Worm (Caenorhabditis elegans) whole organism, L1 larva: ENCODE results near the gene plp-2.

Experiments used
- C34B4.2 ChIP-seq: sonication (generic microtip); optimal IDR thresholded peaks from 2 replicates; lab custom pipeline; 2017; ENCODE audit warnings: mild to moderate bottlenecking, missing genetic modification characterization, missing compliant biosample characterization
- Y116A8C.19 ChIP-seq: sonication (generic microtip); optimal IDR thresholded peaks from 2 replicates; lab custom pipeline; 2016; ENCODE audit warnings: missing compliant biosample characterization, missing genetic modification characterization, borderline replicate concordance
- alr-1 ChIP-seq: fragments of 200-800 bp; sonication (Bioruptor generic); optimal IDR thresholded peaks from 2 replicates; lab custom pipeline; 2018; ENCODE audit warnings: borderline replicate concordance, mild to moderate bottlenecking, missing genetic modification characterization, missing compliant biosample characterization
- ama-1 ChIP-seq: fragments of 150-350 bp; optimal IDR thresholded peaks from 2 replicates; lab custom pipeline; 2014
- blmp-1 ChIP-seq: fragments of 150-350 bp; optimal IDR thresholded peaks from 2 replicates; lab custom pipeline; 2014; ENCODE audit warnings: missing biosample characterization, missing genetic modification characterization
- ceh-8 ChIP-seq: fragments of 200-800 bp; sonication (Bioruptor generic); optimal IDR thresholded peaks from 2 replicates; lab custom pipeline; 2018; ENCODE audit warnings: mild to moderate bottlenecking, missing genetic modification characterization, moderate library complexity, missing compliant biosample characterization
- ceh-82 ChIP-seq, 3 experiments: fragments of 150-350 bp in 1 of 3; sonication (generic microtip) in 2 of 3; optimal IDR thresholded peaks; 2 replicates each; lab custom pipeline; 2014 to 2017; ENCODE audit warnings: missing biosample characterization in 3 of 3, missing genetic modification characterization in 3 of 3
- ces-1 ChIP-seq: fragments of 150-350 bp; optimal IDR thresholded peaks from 2 replicates; lab custom pipeline; 2014; ENCODE audit warnings: missing biosample characterization, missing genetic modification reagents, missing genetic modification characterization
- dpl-1 ChIP-seq, 3 experiments: fragments of 150-350 bp in 2 of 3; sonication (generic microtip) in 1 of 3; optimal IDR thresholded peaks; 2 replicates each; lab custom pipeline; 2014 to 2017; ENCODE audit warnings: missing biosample characterization in 3 of 3, missing genetic modification characterization in 3 of 3, missing genetic modification reagents in 3 of 3
- efl-3 ChIP-seq: fragments of 200-800 bp; sonication (Bioruptor generic); optimal IDR thresholded peaks from 2 replicates; lab custom pipeline; 2018; ENCODE audit warnings: mild to moderate bottlenecking, missing genetic modification characterization, missing compliant biosample characterization
- egl-13 ChIP-seq: sonication (generic microtip); optimal IDR thresholded peaks from 2 replicates; lab custom pipeline; 2016; ENCODE audit warnings: missing genotype, missing genetic modification reagents, missing genetic modification characterization, missing compliant biosample characterization
- egl-27 ChIP-seq, 2 experiments: fragments of 150-350 bp in 1 of 2; sonication (generic microtip); optimal IDR thresholded peaks; 3 replicates each; lab custom pipeline; 2017 to 2018; ENCODE audit warnings: missing biosample characterization in 2 of 2, missing genetic modification characterization in 2 of 2, missing genetic modification reagents in 2 of 2
- fkh-4 ChIP-seq: sonication (generic microtip); optimal IDR thresholded peaks from 2 replicates; lab custom pipeline; 2016; ENCODE audit warnings: missing compliant biosample characterization, missing genetic modification characterization, borderline replicate concordance
- fkh-8 ChIP-seq: sonication (generic microtip); optimal IDR thresholded peaks from 2 replicates; lab custom pipeline; 2016; ENCODE audit warnings: mild to moderate bottlenecking, missing genetic modification characterization, missing compliant biosample characterization
- fos-1 ChIP-seq: fragments of 150-350 bp; optimal IDR thresholded peaks from 2 replicates; lab custom pipeline; 2014; ENCODE audit warnings: missing biosample characterization, missing genetic modification characterization
- hlh-17 ChIP-seq: fragments of 200-800 bp; sonication (Bioruptor generic); optimal IDR thresholded peaks from 2 replicates; lab custom pipeline; 2018; ENCODE audit warnings: missing genetic modification characterization, mild to moderate bottlenecking, missing compliant biosample characterization, moderate library complexity, borderline replicate concordance
- hlh-4 ChIP-seq: sonication (generic microtip); optimal IDR thresholded peaks from 2 replicates; lab custom pipeline; 2016; ENCODE audit warnings: mild to moderate bottlenecking, missing genetic modification characterization, missing compliant biosample characterization
- irx-1 ChIP-seq: sonication (generic microtip); optimal IDR thresholded peaks from 2 replicates; lab custom pipeline; 2016; ENCODE audit warnings: missing genetic modification characterization, missing compliant biosample characterization
- lin-35 ChIP-seq, 2 experiments: fragments of 150-350 bp; optimal IDR thresholded peaks; 2 replicates each; lab custom pipeline; 2014; ENCODE audit warnings: missing biosample characterization in 2 of 2, missing genetic modification characterization in 2 of 2, missing genetic modification reagents in 2 of 2
- lir-3 ChIP-seq: sonication (generic microtip); optimal IDR thresholded peaks from 2 replicates; lab custom pipeline; 2016; ENCODE audit warnings: mild to moderate bottlenecking, missing genetic modification characterization, moderate library complexity, missing compliant biosample characterization; ENCODE audit not compliant: poor library complexity
- lsy-2 ChIP-seq, 2 experiments: fragments of 150-350 bp; optimal IDR thresholded peaks; 2 replicates each; lab custom pipeline; 2014; ENCODE audit warnings: missing biosample characterization in 2 of 2, missing genetic modification characterization in 2 of 2
- mab-9 ChIP-seq: fragments of 200-800 bp; sonication (Bioruptor generic); IDR thresholded peaks from 2 replicates; pipeline ENCODE4 v1.3.6; 2022; ENCODE audit warnings: missing genetic modification reagents, missing genetic modification characterization, missing compliant biosample characterization
- nhr-19 ChIP-seq: fragments of 200-800 bp; sonication (Bioruptor generic); conservative IDR thresholded peaks from 2 replicates; pipeline ENCODE4 v1.3.6; 2022; ENCODE audit warnings: missing genetic modification characterization, missing compliant biosample characterization
- nhr-20 ChIP-seq: sonication (generic microtip); optimal IDR thresholded peaks from 2 replicates; lab custom pipeline; 2016; ENCODE audit warnings: mild to moderate bottlenecking, missing genetic modification characterization, missing compliant biosample characterization
- nhr-47 ChIP-seq: sonication (generic microtip); optimal IDR thresholded peaks from 2 replicates; lab custom pipeline; 2016; ENCODE audit warnings: mild to moderate bottlenecking, missing genetic modification characterization, moderate library complexity, missing compliant biosample characterization
- nhr-71 ChIP-seq: sonication (generic microtip); optimal IDR thresholded peaks from 2 replicates; lab custom pipeline; 2016; ENCODE audit warnings: mild to moderate bottlenecking, missing genetic modification characterization, moderate library complexity, missing compliant biosample characterization
- nhr-76 ChIP-seq: sonication (generic microtip); optimal IDR thresholded peaks from 2 replicates; lab custom pipeline; 2017; ENCODE audit warnings: missing biosample characterization, missing genetic modification characterization
- nhr-77 ChIP-seq: fragments of 150-350 bp; optimal IDR thresholded peaks from 2 replicates; lab custom pipeline; 2014; ENCODE audit warnings: missing biosample characterization, missing genetic modification characterization
- nhr-85 ChIP-seq: sonication (generic microtip); peaks from one replicate; lab custom pipeline; 2016; ENCODE audit warnings: missing genetic modification characterization, inconsistent platforms, missing compliant biosample characterization
- nhr-90 ChIP-seq: sonication (generic microtip); optimal IDR thresholded peaks from 2 replicates; lab custom pipeline; 2016; ENCODE audit warnings: mild to moderate bottlenecking, missing genetic modification characterization, missing compliant biosample characterization; ENCODE audit not compliant: poor library complexity
- pag-3 ChIP-seq: sonication (generic microtip); optimal IDR thresholded peaks from 2 replicates; lab custom pipeline; 2017; ENCODE audit warnings: missing genetic modification characterization, mild to moderate bottlenecking, missing compliant biosample characterization, antibody characterized with exemption, borderline replicate concordance; ENCODE audit not compliant: insufficient read depth
- rnt-1 ChIP-seq: sonication (generic microtip); optimal IDR thresholded peaks from 2 replicates; lab custom pipeline; 2016; ENCODE audit warnings: mild to moderate bottlenecking, missing genetic modification characterization, moderate library complexity, missing compliant biosample characterization
- skn-1 ChIP-seq: fragments of 150-350 bp; optimal IDR thresholded peaks from 2 replicates; lab custom pipeline; 2014; ENCODE audit warnings: missing biosample characterization, missing genetic modification characterization
- snpc-4 ChIP-seq: fragments of 150-350 bp; optimal IDR thresholded peaks from 2 replicates; lab custom pipeline; 2014; ENCODE audit warnings: missing biosample characterization, missing genetic modification characterization
- snu-23 ChIP-seq: sonication (generic microtip); optimal IDR thresholded peaks from 2 replicates; lab custom pipeline; 2016; ENCODE audit warnings: missing genetic modification characterization, missing compliant biosample characterization
- sptf-1 ChIP-seq: fragments of 150-350 bp; optimal IDR thresholded peaks from 2 replicates; lab custom pipeline; 2014; ENCODE audit warnings: missing biosample characterization, missing genetic modification characterization
- sup-37 ChIP-seq: fragments of 200-800 bp; sonication (Bioruptor generic); optimal IDR thresholded peaks from 2 replicates; lab custom pipeline; 2018; ENCODE audit warnings: mild to moderate bottlenecking, missing genetic modification characterization, missing compliant biosample characterization
- tlp-1 ChIP-seq: fragments of 150-350 bp; optimal IDR thresholded peaks from 2 replicates; lab custom pipeline; 2014; ENCODE audit warnings: missing biosample characterization, missing genetic modification characterization
- unc-86 ChIP-seq: sonication (generic microtip); optimal IDR thresholded peaks from 2 replicates; lab custom pipeline; 2016; ENCODE audit warnings: missing genetic modification characterization, missing compliant biosample characterization
- xbp-1 ChIP-seq: sonication (generic microtip); optimal IDR thresholded peaks from 2 replicates; lab custom pipeline; 2016; ENCODE audit warnings: missing genetic modification characterization, missing compliant biosample characterization
- zip-4 ChIP-seq: fragments of 200-800 bp; sonication (Bioruptor generic); optimal IDR thresholded peaks from 2 replicates; lab custom pipeline; 2018; ENCODE audit warnings: mild to moderate bottlenecking, missing genetic modification characterization, moderate library complexity, missing compliant biosample characterization

Gene plp-2

DNA sequence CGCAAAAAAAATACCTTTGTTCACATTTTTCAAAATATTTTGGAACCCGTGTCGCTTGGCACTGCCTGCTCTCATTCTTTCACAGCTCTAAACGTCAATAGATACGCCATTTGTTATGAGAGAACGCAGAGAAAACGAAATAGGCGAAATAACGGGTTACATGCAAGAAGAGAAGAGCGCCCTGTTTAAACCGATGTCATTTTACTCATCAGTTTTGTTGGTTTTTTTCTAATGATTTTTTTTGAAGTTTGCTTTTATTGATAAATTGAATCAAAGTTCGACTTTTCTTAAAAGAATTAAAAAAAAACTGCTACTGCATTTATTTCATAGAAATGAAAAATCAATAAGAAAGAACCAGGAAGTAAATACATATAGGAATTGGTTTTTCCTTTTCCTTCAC, 3.8 kb downstream of the plp-2 start (continued):
- TF ChIP-seq ceh-8 (GFP tag; lab: Kevin White, UChicago) (no peak), xbp-1 (tag; lab: Kevin White, UChicago) (no peak), blmp-1 (tag; lab: Kevin White, UChicago) (peak; percentile 11), nhr-85 (peak; percentile 26), snpc-4 (no peak), egl-13 (no peak), nhr-77 (tag; lab: Kevin White, UChicago) (no peak), snu-23 (peak; percentile 43), sup-37 (GFP tag; lab: Kevin White, UChicago) (no peak), nhr-20 (tag; lab: Kevin White, UChicago) (peak; percentile 26), alr-1 (tag; lab: Kevin White, UChicago) (no peak), dpl-1 (GFP tag; optimal IDR thresholded peaks at IDR 0.05; lab: Kevin White, UChicago) (no peak), hlh-17 (GFP tag; lab: Kevin White, UChicago) (no peak), lsy-2 (tag; optimal IDR thresholded peaks at IDR 0.05; lab: Kevin White, UChicago) (peak in 1 of 2 experiments; percentile 10), lir-3 (tag; lab: Kevin White, UChicago) (no peak), irx-1 (tag; lab: Kevin White, UChicago) (no peak), Y116A8C.19 (no peak), pag-3 (tag; lab: Kevin White, UChicago) (no peak), skn-1 (tag; lab: Kevin White, UChicago) (no peak), hlh-4 (no peak), egl-27 (tag; optimal IDR thresholded peaks at IDR 0.05; lab: Kevin White, UChicago) (no peak), nhr-19 (GFP tag; lab: Robert Waterston, UW) (no peak), rnt-1 (tag; lab: Kevin White, UChicago) (peak; percentile 21), fkh-4 (tag; lab: Kevin White, UChicago) (no peak), nhr-71 (peak; percentile 38), efl-3 (GFP tag; lab: Kevin White, UChicago) (no peak), mab-9 (GFP tag; lab: Robert Waterston, UW) (no peak), sptf-1 (no peak), lin-35 (GFP tag; optimal IDR thresholded peaks at IDR 0.05; lab: Kevin White, UChicago) (peak in 1 of 2 experiments; percentile 2), ceh-82 (tag; optimal IDR thresholded peaks at IDR 0.05; lab: Kevin White, UChicago) (peak in 2 of 3 experiments; percentile 16 to 30), nhr-90 (tag; lab: Kevin White, UChicago) (no peak), nhr-76 (tag; lab: Kevin White, UChicago) (no peak), ama-1 (lab: Kevin White, UChicago) (peak; percentile 68), ces-1 (no peak), fos-1 (peak; percentile 26), nhr-47 (peak; percentile 36), C34B4.2 (tag; lab: Kevin White, UChicago) (no peak), unc-86 (no peak), tlp-1 (tag; lab: Kevin White, UChicago) (no peak), zip-4 (no peak), fkh-8 (no peak)
- TF ChIP-seq, all 84 proteins: peak for 14

DNA sequence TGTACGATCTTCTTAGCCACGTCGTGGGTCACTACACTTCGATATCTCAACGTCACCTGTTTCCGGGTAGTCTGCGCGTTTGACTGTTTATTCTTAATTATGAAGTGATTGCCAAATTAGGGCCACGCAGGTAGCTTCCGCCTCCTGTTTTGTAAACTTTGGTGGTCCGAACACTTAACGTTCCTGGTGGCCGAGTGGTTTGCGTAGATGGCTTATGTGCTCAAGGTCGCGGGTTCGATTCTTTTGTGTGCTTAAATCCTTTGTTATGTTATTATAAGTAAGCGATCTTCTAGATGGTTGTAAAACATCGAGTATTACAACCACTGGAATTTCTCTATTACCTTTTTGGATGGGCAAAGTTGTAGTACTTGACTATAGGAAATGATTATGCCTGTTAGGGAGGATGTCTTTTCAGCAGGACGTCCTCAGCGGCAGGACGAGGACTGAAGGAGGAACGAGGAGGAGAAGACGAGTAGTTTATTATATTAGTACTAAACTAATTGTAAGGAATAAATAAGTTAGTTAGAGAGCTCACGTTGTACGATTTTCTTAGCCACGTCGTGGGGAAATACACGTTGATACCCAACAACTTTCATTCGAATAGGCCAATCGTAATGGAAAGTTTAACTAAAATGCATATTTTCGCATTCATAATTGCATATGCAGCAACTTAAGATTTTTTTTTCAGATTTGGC, 5.6 kb downstream of the plp-2 start:
- peak; percentile 7 for TF ChIP-seq nhr-85
- no peak for TF ChIP-seq tlp-1 (tag; lab: Kevin White, UChicago)
